Worm (Caenorhabditis elegans) whole organism, L4/young adult: ENCODE measurements around the gene txt-8.

Experiments used
- W03F9.2 ChIP-seq: fragments of 150-350 bp; optimal IDR thresholded peaks from 2 replicates; lab custom pipeline; 2014; ENCODE audit warnings: missing biosample characterization, missing genetic modification characterization
- him-1 ChIP-seq: sonication (generic microtip); optimal IDR thresholded peaks from 2 replicates; lab custom pipeline; 2016; ENCODE audit warnings: missing genotype, missing genetic modification reagents, missing genetic modification characterization, missing compliant biosample characterization

ce11 chrV:18420797-18421196 lies 6.6 kb downstream of the txt-8 start, which contains the start of gene srj-26:
- TF ChIP-seq him-1 (tag; lab: Kevin White, UChicago) = no peak
- TF ChIP-seq W03F9.2 (tag; lab: Kevin White, UChicago) = no peak
